Worm (Caenorhabditis elegans) whole organism, L4 larva: Measurements from ENCODE around the gene ccch-3.

Experiments
- T20F7.1 ChIP-seq: fragments of 200-800 bp; sonication (Bioruptor generic); optimal IDR thresholded peaks from 2 replicates; lab custom pipeline; 2018; ENCODE audit warnings: mild to moderate bottlenecking, missing genetic modification characterization, missing compliant biosample characterization
- Y48G9A.11 ChIP-seq: fragments of 200-800 bp; sonication (Bioruptor generic); IDR thresholded peaks from 2 replicates; pipeline ENCODE4 v1.3.6; 2022; ENCODE audit warnings: missing genetic modification reagents, missing genetic modification characterization, missing compliant biosample characterization
- aha-1 ChIP-seq: fragments of 150-350 bp; peaks from one replicate; lab custom pipeline; 2014; ENCODE audit warnings: missing biosample characterization, missing genetic modification characterization
- ceh-20 ChIP-seq: fragments of 200-800 bp; sonication (Bioruptor generic); IDR thresholded peaks from 2 replicates; pipeline ENCODE4 v1.3.6; 2022; ENCODE audit warnings: missing genetic modification reagents, missing genetic modification characterization, missing compliant biosample characterization
- ceh-28 ChIP-seq: fragments of 150-350 bp; optimal IDR thresholded peaks from 2 replicates; lab custom pipeline; 2014; ENCODE audit warnings: missing biosample characterization, missing genetic modification reagents, missing genetic modification characterization
- ceh-44 ChIP-seq: fragments of 200-800 bp; sonication (Bioruptor generic); IDR thresholded peaks from 2 replicates; pipeline ENCODE4 v1.3.6; 2022; ENCODE audit warnings: missing genetic modification reagents, missing genetic modification characterization, missing compliant biosample characterization
- ceh-62 ChIP-seq: sonication (generic microtip); optimal IDR thresholded peaks from 2 replicates; lab custom pipeline; 2017; ENCODE audit warnings: missing biosample characterization, missing genetic modification characterization
- daf-19 ChIP-seq: fragments of 200-800 bp; sonication (Bioruptor generic); conservative IDR thresholded peaks from 2 replicates; pipeline ENCODE4 v1.3.6; 2022; ENCODE audit warnings: missing genetic modification characterization, missing compliant biosample characterization
- daf-8 ChIP-seq: fragments of 200-800 bp; sonication (Bioruptor generic); IDR thresholded peaks from 2 replicates; pipeline ENCODE4 v1.3.6; 2022; ENCODE audit warnings: missing genetic modification characterization, missing compliant biosample characterization
- dmd-9 ChIP-seq: fragments of 200-800 bp; sonication (Bioruptor generic); IDR thresholded peaks from 2 replicates; pipeline ENCODE4 v1.3.6; 2022; ENCODE audit warnings: missing genetic modification reagents, missing genetic modification characterization, missing compliant biosample characterization
- dpl-1 ChIP-seq: fragments of 150-350 bp; optimal IDR thresholded peaks from 2 replicates; lab custom pipeline; 2014; ENCODE audit warnings: missing biosample characterization, missing genetic modification reagents, missing genetic modification characterization
- fkh-10 ChIP-seq: fragments of 150-350 bp; optimal IDR thresholded peaks from 2 replicates; lab custom pipeline; 2014; ENCODE audit warnings: missing biosample characterization, missing genetic modification reagents, missing genetic modification characterization
- fos-1 ChIP-seq: fragments of 150-350 bp; optimal IDR thresholded peaks from 2 replicates; lab custom pipeline; 2014; ENCODE audit warnings: missing biosample characterization, missing genetic modification characterization
- lin-15B ChIP-seq: fragments of 150-350 bp; sonication (generic microtip); optimal IDR thresholded peaks from 3 replicates; lab custom pipeline; 2014; ENCODE audit warnings: missing biosample characterization, missing genetic modification characterization
- lin-38 ChIP-seq: fragments of 200-800 bp; sonication (Bioruptor generic); IDR thresholded peaks from 2 replicates; pipeline ENCODE4 v1.3.6; 2022; ENCODE audit warnings: missing genetic modification reagents, missing genetic modification characterization, missing compliant biosample characterization
- lsy-2 ChIP-seq, 2 experiments: fragments of 150-350 bp in 1 of 2; sonication (generic microtip) in 1 of 2; optimal IDR thresholded peaks; 2 replicates each; lab custom pipeline; 2014 to 2017; ENCODE audit warnings: missing biosample characterization in 2 of 2, missing genetic modification characterization in 2 of 2
- nhr-237 ChIP-seq: sonication (generic microtip); optimal IDR thresholded peaks from 2 replicates; lab custom pipeline; 2017; ENCODE audit warnings: missing biosample characterization, missing genetic modification characterization
- nhr-25 ChIP-seq: sonication (generic microtip); optimal IDR thresholded peaks from 2 replicates; lab custom pipeline; 2017; ENCODE audit warnings: missing genetic modification characterization, mild to moderate bottlenecking, missing compliant biosample characterization, antibody characterized with exemption, moderate library complexity, borderline replicate concordance; ENCODE audit not compliant: insufficient read depth
- nhr-41 ChIP-seq: fragments of 200-800 bp; sonication (Bioruptor generic); IDR thresholded peaks from 2 replicates; pipeline ENCODE4 v1.3.6; 2022; ENCODE audit warnings: missing genetic modification reagents, missing genetic modification characterization, missing compliant biosample characterization
- nhr-42 ChIP-seq: fragments of 200-800 bp; sonication (Bioruptor generic); IDR thresholded peaks from 2 replicates; pipeline ENCODE4 v1.3.6; 2022; ENCODE audit warnings: missing genetic modification characterization, missing compliant biosample characterization
- saeg-2 ChIP-seq: fragments of 200-800 bp; sonication (Bioruptor generic); IDR thresholded peaks from 2 replicates; pipeline ENCODE4 v1.3.6; 2022; ENCODE audit warnings: missing genetic modification reagents, missing genetic modification characterization, missing compliant biosample characterization
- skn-1 ChIP-seq: fragments of 150-350 bp; optimal IDR thresholded peaks from 2 replicates; lab custom pipeline; 2014; ENCODE audit warnings: missing biosample characterization, missing genetic modification characterization
- unc-39 ChIP-seq: sonication (generic microtip); optimal IDR thresholded peaks from 2 replicates; lab custom pipeline; 2017; ENCODE audit warnings: missing biosample characterization, missing genetic modification characterization
- vab-7 ChIP-seq: fragments of 200-800 bp; sonication (Bioruptor generic); IDR thresholded peaks from 2 replicates; pipeline ENCODE4 v1.3.6; 2022; ENCODE audit warnings: missing genetic modification reagents, missing genetic modification characterization, missing compliant biosample characterization
- zip-2 ChIP-seq: fragments of 150-350 bp; optimal IDR thresholded peaks from 2 replicates; lab custom pipeline; 2014; ENCODE audit warnings: missing biosample characterization, missing genetic modification characterization
- ztf-11 ChIP-seq: fragments of 150-350 bp; optimal IDR thresholded peaks from 2 replicates; lab custom pipeline; 2014; ENCODE audit warnings: missing biosample characterization, missing genetic modification characterization
- ztf-7 ChIP-seq: fragments of 150-350 bp; optimal IDR thresholded peaks from 2 replicates; lab custom pipeline; 2014; ENCODE audit warnings: missing biosample characterization, missing genetic modification characterization

The ccch-3 gene

DNA sequence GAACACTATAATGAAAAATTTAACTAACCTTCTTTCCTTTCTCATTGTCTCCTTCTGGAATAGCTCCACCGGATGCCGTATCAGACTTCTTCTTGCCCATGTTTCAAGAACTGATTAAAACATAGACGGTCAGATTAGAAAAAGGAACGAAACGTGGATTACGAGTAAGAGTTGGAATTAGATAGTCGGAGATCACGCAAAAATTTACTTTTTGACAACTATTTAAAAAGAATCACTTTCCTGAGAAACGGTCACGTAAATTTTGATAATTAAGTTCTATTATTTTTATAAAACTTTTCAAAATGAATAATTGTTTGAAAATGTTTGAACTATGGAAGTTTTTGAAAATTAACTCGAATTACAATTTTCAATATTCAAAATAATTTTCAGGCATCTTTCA, 47.4 kb downstream of the ccch-3 start, which contains the start of gene cyc-2.2:
Gene cyc-2.2, minus strand, starts transcription at position 101 of the 400 bp plus-strand sequence.
- no peak for TF ChIP-seq ceh-20 (GFP tag; lab: Robert Waterston, UW)

- no peak for TF ChIP-seq daf-8
- no peak for TF ChIP-seq nhr-41
- no peak for TF ChIP-seq Y48G9A.11 (GFP tag; lab: Robert Waterston, UW)
- TF ChIP-seq unc-39 (tag; lab: Kevin White, UChicago), result no peak
- TF ChIP-seq nhr-25 (tag; lab: Kevin White, UChicago), result no peak
- TF ChIP-seq lin-15B (tag; lab: Kevin White, UChicago), result no peak
- no peak for TF ChIP-seq zip-2 (tag; lab: Kevin White, UChicago)
- TF ChIP-seq saeg-2 (GFP tag; lab: Robert Waterston, UW), result no peak
- no peak for TF ChIP-seq lin-38
- no peak for TF ChIP-seq ceh-28 (tag; lab: Kevin White, UChicago)
- TF ChIP-seq ztf-11 (tag; lab: Kevin White, UChicago), result no peak
- TF ChIP-seq, all 104 proteins: peak for 0
Measured at ce11 chrV:12611029-12611428, 48.5 kb downstream of the ccch-3 start, which contains the start of gene cubn-1. Gene cubn-1 (plus strand): TSS chrV:12611329.

- TF ChIP-seq ceh-28 (tag; lab: Kevin White, UChicago), result no peak
- no peak for TF ChIP-seq ceh-62 (tag; lab: Kevin White, UChicago)
- no peak for TF ChIP-seq dmd-9 (GFP tag; lab: Robert Waterston, UW)
- no peak for TF ChIP-seq nhr-42 (GFP tag; lab: Robert Waterston, UW)
- no peak for TF ChIP-seq ceh-44 (GFP tag; lab: Robert Waterston, UW)
- no peak for TF ChIP-seq daf-19
- TF ChIP-seq ztf-7 (tag; lab: Kevin White, UChicago), result no peak
- TF ChIP-seq fkh-10 (GFP tag; lab: Kevin White, UChicago), result no peak
- TF ChIP-seq T20F7.1 (GFP tag; lab: Kevin White, UChicago), result no peak
- no peak for TF ChIP-seq aha-1 (tag; lab: Kevin White, UChicago)
- no peak for TF ChIP-seq nhr-237 (tag; lab: Kevin White, UChicago)
- TF ChIP-seq lsy-2 (tag; optimal IDR thresholded peaks at IDR 0.05; lab: Kevin White, UChicago), result no peak
- TF ChIP-seq ceh-20 (GFP tag; lab: Robert Waterston, UW), result no peak
- no peak for TF ChIP-seq fos-1
- no peak for TF ChIP-seq skn-1 (tag; lab: Kevin White, UChicago)
- no peak for TF ChIP-seq lin-15B (tag; lab: Kevin White, UChicago)
- TF ChIP-seq vab-7 (GFP tag; lab: Robert Waterston, UW), result no peak
Measured at ce11 chrV:12609526-12609925, 50.0 kb downstream of the ccch-3 start, which contains the start of gene ZC116.1. Gene ZC116.1 (plus strand): TSS chrV:12609826.

DNA sequence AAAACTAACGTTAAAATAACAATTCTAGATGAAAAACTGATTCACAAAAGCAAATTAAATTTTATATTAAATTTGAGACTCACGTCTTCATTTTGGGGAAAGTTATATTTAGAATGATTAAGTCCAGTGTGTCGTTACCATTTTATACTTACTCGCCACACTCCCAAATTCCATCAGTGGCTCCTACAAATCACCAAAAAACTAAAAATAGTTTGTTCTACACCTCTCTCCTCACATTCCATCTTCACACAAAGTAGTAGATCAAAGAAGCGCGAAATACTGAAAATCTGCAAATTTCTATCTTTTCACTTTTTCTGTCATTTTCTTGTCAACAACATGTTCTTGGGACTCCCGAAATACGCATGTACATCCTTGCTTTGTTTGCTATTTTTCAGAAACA, 50.6 kb downstream of the ccch-3 start, which contains the start of gene ZC116.5:
Gene ZC116.5, minus strand, starts transcription at position 101 of the 400 bp plus-strand sequence.
- TF ChIP-seq dpl-1 (GFP tag; lab: Kevin White, UChicago) (no peak), daf-19 (no peak)
